Worm (Caenorhabditis elegans): Measurements from ENCODE around the gene rbmx-2.

The rbmx-2 gene

ce11 chrII:6236093-6236945, 39.6 kb upstream of the rbmx-2 start:
- TF ChIP-seq ama-1 (optimal IDR thresholded peaks at IDR 0.05): no peak
- peak; percentile 87 for TF ChIP-seq pha-4 (tag; optimal IDR thresholded peaks at IDR 0.05)
- peak; percentile 81 for TF ChIP-seq elt-1 (tag; optimal IDR thresholded peaks at IDR 0.05)

ce11 chrII:6235432-6236092, 38.8 kb upstream of the rbmx-2 start, which contains the start of gene T24H7.9:
Gene T24H7.9, minus strand, starts transcription at chrII:6235505.
- TF ChIP-seq nhr-28 (tag; optimal IDR thresholded peaks at IDR 0.05) (no peak), nhr-237 (tag; optimal IDR thresholded peaks at IDR 0.05) (no peak), nfya-1 (tag; optimal IDR thresholded peaks at IDR 0.05; ENCODE audit: insufficient read depth) (no peak), nhr-23 (tag; optimal IDR thresholded peaks at IDR 0.05) (no peak), lsy-12 (tag; optimal IDR thresholded peaks at IDR 0.05) (no peak), jun-1 (tag; optimal IDR thresholded peaks at IDR 0.05) (no peak), elt-2 (tag; optimal IDR thresholded peaks at IDR 0.05) (peak; percentile 47), ceh-28 (tag; optimal IDR thresholded peaks at IDR 0.05) (no peak), pqm-1 (tag; optimal IDR thresholded peaks at IDR 0.05) (no peak), pha-4 (tag; optimal IDR thresholded peaks at IDR 0.05) (peak; percentile 68), nhr-25 (tag; optimal IDR thresholded peaks at IDR 0.05) (peak; percentile 30), snpc-4 (tag; optimal IDR thresholded peaks at IDR 0.05) (no peak), nhr-76 (tag; optimal IDR thresholded peaks at IDR 0.05) (no peak), sea-2 (GFP tag; optimal IDR thresholded peaks at IDR 0.05) (no peak), nhr-11 (tag; optimal IDR thresholded peaks at IDR 0.05) (no peak), unc-39 (tag; optimal IDR thresholded peaks at IDR 0.05) (no peak), ztf-11 (tag; optimal IDR thresholded peaks at IDR 0.05) (no peak), R02D3.7 (tag; optimal IDR thresholded peaks at IDR 0.05) (no peak), fkh-2 (tag; optimal IDR thresholded peaks at IDR 0.05) (no peak), daf-12 (tag; optimal IDR thresholded peaks at IDR 0.05) (no peak)

ce11 chrII:6230116-6230515, 33.4 kb upstream of the rbmx-2 start:
- no peak for TF ChIP-seq nhr-11 (tag; optimal IDR thresholded peaks at IDR 0.05)
- no peak for TF ChIP-seq eor-1 (tag; optimal IDR thresholded peaks at IDR 0.05)
- TF ChIP-seq lin-15B (tag; optimal IDR thresholded peaks at IDR 0.05): no peak
- TF ChIP-seq unc-62 (GFP tag; optimal IDR thresholded peaks at IDR 0.05): no peak
- no peak for TF ChIP-seq egl-27 (tag; optimal IDR thresholded peaks at IDR 0.05)
- TF ChIP-seq lin-39 (tag; optimal IDR thresholded peaks at IDR 0.05): no peak

- no peak for TF ChIP-seq mml-1 (tag; optimal IDR thresholded peaks at IDR 0.05)
- no peak for TF ChIP-seq zag-1 (tag; optimal IDR thresholded peaks at IDR 0.05)
- TF ChIP-seq mdl-1 (tag; optimal IDR thresholded peaks at IDR 0.05): no peak
- no peak for TF ChIP-seq egl-27 (tag; optimal IDR thresholded peaks at IDR 0.05)
- no peak for TF ChIP-seq lin-15B (tag; optimal IDR thresholded peaks at IDR 0.05)
- no peak for TF ChIP-seq elt-3 (tag; optimal IDR thresholded peaks at IDR 0.05)
- no peak for TF ChIP-seq ceh-9 (tag; optimal IDR thresholded peaks at IDR 0.05)
- no peak for TF ChIP-seq ztf-4 (tag; optimal IDR thresholded peaks at IDR 0.05)
- no peak for TF ChIP-seq daf-12 (tag; optimal IDR thresholded peaks at IDR 0.05)
- no peak for TF ChIP-seq hmg-11 (tag; optimal IDR thresholded peaks at IDR 0.05)
- no peak for TF ChIP-seq jun-1 (tag; optimal IDR thresholded peaks at IDR 0.05)
- TF ChIP-seq ceh-82 (tag; optimal IDR thresholded peaks at IDR 0.05): no peak
- no peak for TF ChIP-seq eor-1 (tag; optimal IDR thresholded peaks at IDR 0.05)
- TF ChIP-seq nhr-76 (tag; optimal IDR thresholded peaks at IDR 0.05): no peak
- no peak for TF ChIP-seq nhr-67 (tag; optimal IDR thresholded peaks at IDR 0.05)
- TF ChIP-seq unc-39 (tag; optimal IDR thresholded peaks at IDR 0.05): no peak
- no peak for TF ChIP-seq pqm-1 (tag; optimal IDR thresholded peaks at IDR 0.05)
These were observed 30.2 kb upstream of the rbmx-2 start, which contains the start of gene srsy-2 for ce11 chrII:6226995-6227394. Gene srsy-2, minus strand, starts transcription at chrII:6227095.

All from whole organism, L3 larva.